Fruit fly (Drosophila melanogaster) whole organism, pupa: ENCODE results near the gene Sirt2.

ENCODE experiments used
- CG10348 ChIP-seq: fragments of 200-800 bp; sonication (Bioruptor generic); IDR thresholded peaks from 2 replicates; pipeline ENCODE4 v1.3.6; 2022; ENCODE audit warnings: missing biosample characterization, missing genetic modification characterization
- CG15710 ChIP-seq: fragments of 200-800 bp; sonication (Bioruptor generic); optimal IDR thresholded peaks from 2 replicates; lab custom pipeline; 2018; ENCODE audit warnings: missing biosample characterization, mild to moderate bottlenecking, missing genetic modification characterization, moderate library complexity
- CG32121 ChIP-seq: fragments of 200-800 bp; sonication (Bioruptor generic); IDR thresholded peaks from 2 replicates; pipeline ENCODE4 v1.3.6; 2022; ENCODE audit warnings: missing biosample characterization, missing genetic modification characterization
- CG8159 ChIP-seq: fragments of 200-800 bp; sonication (Bioruptor generic); optimal IDR thresholded peaks from 3 replicates; lab custom pipeline; 2018; ENCODE audit warnings: missing biosample characterization, mild to moderate bottlenecking, missing genetic modification characterization, moderate library complexity
- D1 ChIP-seq: fragments of 200-800 bp; sonication (Bioruptor generic); optimal IDR thresholded peaks from 2 replicates; lab custom pipeline; 2018; ENCODE audit warnings: missing biosample characterization, mild to moderate bottlenecking, missing genetic modification characterization, moderate library complexity
- EcR ChIP-seq: fragments of 200-800 bp; sonication (Bioruptor generic); optimal IDR thresholded peaks from 3 replicates; lab custom pipeline; 2019; ENCODE audit warnings: missing biosample characterization, missing genetic modification characterization, mild to moderate bottlenecking, moderate library complexity, missing genetic modification reagents
- Pif1A ChIP-seq: fragments of 200-800 bp; sonication (Bioruptor generic); optimal IDR thresholded peaks from 3 replicates; lab custom pipeline; 2016; ENCODE audit warnings: missing biosample characterization, missing genetic modification characterization
- Pif1B ChIP-seq: fragments of 200-800 bp; sonication (Bioruptor generic); optimal IDR thresholded peaks from 3 replicates; lab custom pipeline; 2016; ENCODE audit warnings: missing biosample characterization, missing genetic modification characterization
- gl ChIP-seq: fragments of 200-800 bp; sonication (Bioruptor generic); optimal IDR thresholded peaks from 2 replicates; lab custom pipeline; 2018; ENCODE audit warnings: missing biosample characterization, mild to moderate bottlenecking, missing genetic modification characterization

DNA sequence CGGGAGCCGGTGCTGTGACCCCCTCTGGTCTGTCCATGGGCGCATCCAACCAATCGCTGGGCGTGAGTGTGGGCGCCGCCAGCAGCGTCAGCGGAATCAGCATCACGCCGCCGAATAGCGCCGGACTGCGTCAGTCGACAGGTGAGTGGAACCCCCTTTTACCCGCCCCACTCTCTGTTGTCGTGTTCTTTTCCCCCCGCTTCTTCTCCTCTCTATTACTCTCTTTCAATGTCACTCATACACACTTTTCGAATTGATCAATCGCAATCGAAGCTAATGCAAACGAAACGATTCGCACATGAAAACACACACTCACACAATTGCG is 17.8 kb upstream of the Sirt2 start:
- TF ChIP-seq CG10348 (no peak), D1 (no peak), Pif1A (GFP tag; lab: Kevin White, UChicago) (no peak), CG15710 (tag; lab: Kevin White, UChicago) (no peak), Pif1B (no peak), CG8159 (no peak), EcR (no peak), CG32121 (GFP tag; lab: Robert Waterston, UW) (no peak), gl (no peak)
